Fruit fly (Drosophila melanogaster) whole organism, wandering third instar larva: ENCODE measurements around the gene CG15262.

Source experiments
- Abd-B ChIP-seq: fragments of >200 bp; optimal IDR thresholded peaks from 2 replicates; lab custom pipeline; 2017; ENCODE audit warnings: missing biosample characterization, missing genetic modification characterization
- CG32264 ChIP-seq: fragments of 200-800 bp; sonication (Bioruptor generic); optimal IDR thresholded peaks from 2 replicates; lab custom pipeline; 2016; ENCODE audit warnings: missing biosample characterization, missing genetic modification characterization
- CG9705 ChIP-seq: fragments of 200-800 bp; sonication (Bioruptor generic); optimal IDR thresholded peaks from 2 replicates; lab custom pipeline; 2018; ENCODE audit warnings: missing biosample characterization, mild to moderate bottlenecking, missing genetic modification characterization
- CrebA ChIP-seq: fragments of 200-800 bp; sonication (Bioruptor generic); optimal IDR thresholded peaks from 2 replicates; lab custom pipeline; 2016; ENCODE audit warnings: missing biosample characterization, mild to moderate bottlenecking, missing genetic modification characterization, borderline replicate concordance
- Dfd ChIP-seq: fragments of >200 bp; optimal IDR thresholded peaks from 2 replicates; lab custom pipeline; 2017; ENCODE audit warnings: missing biosample characterization, missing genetic modification characterization
- Dif ChIP-seq: fragments of 200-275, 200-300 bp; sonication (Bioruptor generic); optimal IDR thresholded peaks from 2 replicates; lab custom pipeline; 2018; ENCODE audit warnings: missing biosample characterization, missing genetic modification characterization; ENCODE audit not compliant: partially characterized antibody
- GATAd ChIP-seq: sonication (Bioruptor generic); optimal IDR thresholded peaks from 2 replicates; lab custom pipeline; 2016; ENCODE audit warnings: missing biosample characterization, missing genetic modification characterization
- HLH106 ChIP-seq: fragments of 200-800 bp; optimal IDR thresholded peaks from 3 replicates; lab custom pipeline; 2019; ENCODE audit warnings: missing biosample characterization, mild to moderate bottlenecking, missing genetic modification characterization, moderate library complexity
- Hnf4 ChIP-seq: fragments of 200-800 bp; sonication (Bioruptor generic); optimal IDR thresholded peaks from 2 replicates; lab custom pipeline; 2016; ENCODE audit warnings: missing biosample characterization, mild to moderate bottlenecking, missing genetic modification characterization
- Hr78 ChIP-seq: fragments of >200 bp; optimal IDR thresholded peaks from 2 replicates; lab custom pipeline; 2017; ENCODE audit warnings: missing biosample characterization, missing genetic modification characterization
- Hr83 ChIP-seq: fragments of 200-300 bp; sonication (Bioruptor generic); optimal IDR thresholded peaks from 2 replicates; lab custom pipeline; 2016; ENCODE audit warnings: missing biosample characterization, mild to moderate bottlenecking, missing genetic modification characterization, moderate library complexity; ENCODE audit not compliant: poor library complexity, severe bottlenecking
- Jra ChIP-seq: sonication (Bioruptor generic); optimal IDR thresholded peaks from 2 replicates; lab custom pipeline; 2016; ENCODE audit warnings: missing biosample characterization, missing genetic modification characterization
- Mio ChIP-seq: sonication (Bioruptor generic); optimal IDR thresholded peaks from 2 replicates; lab custom pipeline; 2016; ENCODE audit warnings: missing biosample characterization, missing genetic modification characterization
- Myc ChIP-seq: fragments of >200 bp; optimal IDR thresholded peaks from 2 replicates; lab custom pipeline; 2017
- N ChIP-seq: fragments of >200 bp; optimal IDR thresholded peaks from 2 replicates; lab custom pipeline; 2018; ENCODE audit warnings: missing biosample characterization, missing external identifiers, missing genetic modification characterization
- OdsH ChIP-seq: fragments of 200-800 bp; sonication (Bioruptor generic); optimal IDR thresholded peaks from 2 replicates; lab custom pipeline; 2016; ENCODE audit warnings: missing biosample characterization, mild to moderate bottlenecking, missing genetic modification characterization
- Rel ChIP-seq, 2 experiments: fragments of 200-800 bp; sonication (Bioruptor generic) in 1 of 2; optimal IDR thresholded peaks; 2 replicates in 1 of 2; 3 replicates in 1 of 2; lab custom pipeline; 2016 to 2019; ENCODE audit warnings: mild to moderate bottlenecking in 2 of 2, missing biosample characterization in 2 of 2, missing genetic modification characterization in 2 of 2, moderate library complexity in 1 of 2
- Sp1 ChIP-seq: fragments of 200-800 bp; sonication (Bioruptor generic); optimal IDR thresholded peaks from 3 replicates; lab custom pipeline; 2019; ENCODE audit warnings: missing biosample characterization, mild to moderate bottlenecking, missing genetic modification characterization, moderate library complexity
- Vsx2 ChIP-seq: fragments of 200-300, 225-300 bp; sonication (Bioruptor generic); optimal IDR thresholded peaks from 2 replicates; lab custom pipeline; 2018; ENCODE audit warnings: missing biosample characterization, missing genetic modification characterization; ENCODE audit not compliant: partially characterized antibody
- br ChIP-seq: fragments of 200-800 bp; sonication (Bioruptor generic); optimal IDR thresholded peaks from 2 replicates; lab custom pipeline; 2016; ENCODE audit warnings: missing biosample characterization, missing genetic modification characterization
- brk ChIP-seq: fragments of 200-800 bp; sonication (Bioruptor generic); optimal IDR thresholded peaks from 2 replicates; lab custom pipeline; 2016; ENCODE audit warnings: missing biosample characterization, mild to moderate bottlenecking, missing genetic modification characterization
- dl ChIP-seq, 2 experiments: fragments of 175-275, 200-275 bp in 1 of 2; fragments of 200-275 bp in 1 of 2; sonication (Bioruptor generic); optimal IDR thresholded peaks; lab custom pipeline; 2018; ENCODE audit warnings: mild to moderate bottlenecking in 2 of 2, missing biosample characterization in 2 of 2, missing genetic modification characterization in 2 of 2, moderate library complexity in 2 of 2; ENCODE audit not compliant: partially characterized antibody in 2 of 2, insufficient read depth in 1 of 2
- dmrt93B ChIP-seq: fragments of 200-800 bp; sonication (Bioruptor generic); optimal IDR thresholded peaks from 2 replicates; lab custom pipeline; 2018; ENCODE audit warnings: missing biosample characterization, mild to moderate bottlenecking, missing genetic modification characterization
- dsf ChIP-seq: sonication (Bioruptor generic); optimal IDR thresholded peaks from 2 replicates; lab custom pipeline; 2016; ENCODE audit warnings: missing biosample characterization, missing genetic modification characterization, borderline replicate concordance
- ey ChIP-seq: fragments of 200-800 bp; sonication (Bioruptor generic); optimal IDR thresholded peaks from 2 replicates; lab custom pipeline; 2016; ENCODE audit warnings: missing biosample characterization, missing genetic modification characterization
- foxo ChIP-seq, 2 experiments: fragments of 200-800 bp; sonication (Bioruptor generic); optimal IDR thresholded peaks; 2 replicates in 1 of 2; 3 replicates in 1 of 2; lab custom pipeline; 2016 to 2017; ENCODE audit warnings: missing biosample characterization in 2 of 2, missing genetic modification characterization in 2 of 2
- fru ChIP-seq: fragments of 200-800 bp; sonication (Bioruptor generic); optimal IDR thresholded peaks from 3 replicates; lab custom pipeline; 2016; ENCODE audit warnings: missing biosample characterization, mild to moderate bottlenecking, missing genetic modification characterization
- h ChIP-seq: fragments of 200-800 bp; sonication (Bioruptor generic); optimal IDR thresholded peaks from 3 replicates; lab custom pipeline; 2016; ENCODE audit warnings: missing biosample characterization, mild to moderate bottlenecking, missing genetic modification characterization
- jim ChIP-seq: fragments of 175-275, 200-325 bp; sonication (Bioruptor generic); optimal IDR thresholded peaks from 2 replicates; lab custom pipeline; 2016; ENCODE audit warnings: missing biosample characterization, mild to moderate bottlenecking, missing genetic modification characterization
- lola ChIP-seq: fragments of >200 bp; optimal IDR thresholded peaks from 2 replicates; lab custom pipeline; 2017; ENCODE audit warnings: missing biosample characterization, missing genetic modification characterization
- pan ChIP-seq: fragments of >200 bp; optimal IDR thresholded peaks from 2 replicates; lab custom pipeline; 2017
- psq ChIP-seq: fragments of 200-800 bp; sonication (Bioruptor generic); optimal IDR thresholded peaks from 3 replicates; lab custom pipeline; 2017; ENCODE audit warnings: missing biosample characterization, mild to moderate bottlenecking, missing genetic modification characterization, moderate library complexity
- rgr ChIP-seq: fragments of 200-800 bp; sonication (Bioruptor generic); optimal IDR thresholded peaks from 3 replicates; lab custom pipeline; 2016; ENCODE audit warnings: missing biosample characterization, mild to moderate bottlenecking, missing genetic modification characterization
- sage ChIP-seq: fragments of 200-800 bp; sonication (Bioruptor generic); optimal IDR thresholded peaks from 2 replicates; lab custom pipeline; 2016; ENCODE audit warnings: missing biosample characterization, mild to moderate bottlenecking, missing genetic modification characterization
- sv ChIP-seq: fragments of 200-800 bp; sonication (Bioruptor generic); optimal IDR thresholded peaks from 3 replicates; lab custom pipeline; 2016; ENCODE audit warnings: missing biosample characterization, missing genetic modification characterization
- tai ChIP-seq: sonication (Bioruptor generic); optimal IDR thresholded peaks from 2 replicates; lab custom pipeline; 2016; ENCODE audit warnings: missing biosample characterization, missing genetic modification characterization
- usp ChIP-seq: fragments of >200 bp; optimal IDR thresholded peaks from 2 replicates; lab custom pipeline; 2017; ENCODE audit warnings: missing biosample characterization, missing genetic modification characterization
- woc ChIP-seq: sonication (Bioruptor generic); optimal IDR thresholded peaks from 2 replicates; lab custom pipeline; 2016; ENCODE audit warnings: missing biosample characterization, mild to moderate bottlenecking, missing genetic modification characterization

The CG15262 gene

dm6 chr2L:15254229-15254861 lies 43.3 kb upstream of the CG15262 start (continued):
- TF ChIP-seq Hr83 (GFP tag; lab: Kevin White, UChicago) (no peak), psq (GFP tag; lab: Kevin White, UChicago) (peak; percentile 39), dl (GFP tag; optimal IDR thresholded peaks at IDR 0.05; lab: Kevin White, UChicago; ENCODE audit: insufficient read depth in 1 of 2, partially characterized antibody in 2 of 2) (no peak), Mio (GFP tag; lab: Kevin White, UChicago) (no peak), Dfd (GFP tag; lab: Kevin White, UChicago) (no peak), ey (peak; percentile 42), Hr78 (no peak), pan (lab: Kevin White, UChicago) (no peak), woc (GFP tag; lab: Kevin White, UChicago) (no peak), CG32264 (peak; percentile 41), dsf (no peak)
- TF ChIP-seq, all 38 proteins: peak for 9

DNA sequence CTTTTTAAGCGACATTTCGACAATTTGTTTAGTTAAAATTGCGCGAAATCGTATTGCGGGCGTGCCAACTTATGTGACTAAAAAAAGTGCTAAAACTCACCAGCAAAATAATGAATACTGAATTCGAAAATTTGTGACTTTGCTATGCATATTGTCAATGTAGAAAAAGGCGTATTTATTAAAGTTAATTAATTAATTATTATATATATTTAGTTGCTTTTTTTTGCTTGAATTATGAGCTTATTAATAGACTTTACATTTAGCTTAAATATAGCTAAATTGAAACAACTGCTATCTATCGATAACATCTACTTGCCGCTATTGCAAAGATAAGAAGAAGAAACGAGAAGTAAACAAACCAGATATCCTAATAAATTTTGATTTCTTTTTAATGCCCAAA lies 41.4 kb upstream of the CG15262 start, which contains the start of the genes PolD3 and Uxt:
TSS of gene PolD3 (minus strand) at position 56 of the 400 bp plus-strand sequence.
TSS of gene Uxt (plus strand) at position 333 of the 400 bp plus-strand sequence.
- TF ChIP-seq Myc (lab: Kevin White, UChicago), result peak; percentile 56
- no peak for TF ChIP-seq brk (GFP tag; lab: Kevin White, UChicago)
- no peak for TF ChIP-seq Dfd (GFP tag; lab: Kevin White, UChicago)
- no peak for TF ChIP-seq lola
- TF ChIP-seq dmrt93B (GFP tag; lab: Kevin White, UChicago), result no peak
- TF ChIP-seq woc (GFP tag; lab: Kevin White, UChicago), result peak; percentile 13
- TF ChIP-seq dl (GFP tag; optimal IDR thresholded peaks at IDR 0.05; lab: Kevin White, UChicago; ENCODE audit: insufficient read depth in 1 of 2, partially characterized antibody in 2 of 2), result no peak
- no peak for TF ChIP-seq br

DNA sequence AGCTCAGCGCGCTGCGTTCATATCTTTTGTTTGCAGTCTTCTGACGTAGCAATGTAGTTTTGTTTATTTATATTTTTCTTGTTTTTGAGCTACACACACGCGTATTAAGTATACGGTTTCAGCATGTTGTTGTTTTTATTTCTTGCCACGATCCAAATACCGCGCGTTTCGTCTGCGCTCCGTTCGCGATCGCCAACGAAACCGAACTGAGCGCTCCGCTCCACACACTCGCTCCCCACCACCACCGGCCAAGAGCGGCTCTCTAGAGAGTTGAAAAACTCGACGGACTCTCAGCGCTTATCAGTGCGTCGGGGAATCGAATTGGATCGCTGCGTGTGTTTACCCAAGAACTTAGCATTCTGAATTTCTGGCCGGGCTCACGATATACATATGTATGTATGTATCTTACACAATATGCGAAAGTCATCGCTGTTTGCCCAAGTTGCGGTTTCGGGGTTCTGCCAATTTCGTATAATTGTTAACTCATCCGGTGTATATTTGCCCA lies 33.1 kb upstream of the CG15262 start, which contains the start of gene yuri:
TSS of gene yuri (minus strand) at position 210 of the 505 bp plus-strand sequence.
- TF ChIP-seq fru (peak; percentile 54), lola (no peak), Rel (GFP tag; optimal IDR thresholded peaks at IDR 0.05; lab: Kevin White, UChicago) (peak; percentile 1), Rel (tag; optimal IDR thresholded peaks at IDR 0.05; lab: Kevin White, UChicago) (peak; percentile 66), tai (GFP tag; lab: Kevin White, UChicago) (no peak), Hnf4 (no peak), Myc (lab: Kevin White, UChicago) (no peak), Sp1 (peak; percentile 48), sage (GFP tag; lab: Kevin White, UChicago) (no peak), jim (peak; percentile 28), HLH106 (tag; lab: Kevin White, UChicago) (no peak), Hr83 (GFP tag; lab: Kevin White, UChicago) (peak; percentile 62), brk (GFP tag; lab: Kevin White, UChicago) (no peak), dl (GFP tag; optimal IDR thresholded peaks at IDR 0.05; lab: Kevin White, UChicago; ENCODE audit: insufficient read depth in 1 of 2, partially characterized antibody in 2 of 2) (peak; percentile 95 to 98), CG32264 (no peak), psq (GFP tag; lab: Kevin White, UChicago) (peak; percentile 30), GATAd (GFP tag; lab: Kevin White, UChicago) (peak; percentile 82), foxo (GFP tag; optimal IDR thresholded peaks at IDR 0.05; lab: Kevin White, UChicago) (peak; percentile 13 to 29), CG9705 (no peak), woc (GFP tag; lab: Kevin White, UChicago) (no peak), h (GFP tag; lab: Kevin White, UChicago) (peak; percentile 71), dmrt93B (GFP tag; lab: Kevin White, UChicago) (no peak), usp (GFP tag; lab: Kevin White, UChicago) (no peak), br (peak; percentile 55), Mio (GFP tag; lab: Kevin White, UChicago) (peak; percentile 9), Vsx2 (peak; percentile 89), ey (no peak), Abd-B (no peak), Jra (no peak), sv (GFP tag; lab: Kevin White, UChicago) (no peak), Dfd (GFP tag; lab: Kevin White, UChicago) (no peak), rgr (peak; percentile 66), pan (lab: Kevin White, UChicago) (no peak), OdsH (GFP tag; lab: Kevin White, UChicago) (peak; percentile 38), dsf (no peak), Hr78 (no peak), Dif (GFP tag; lab: Kevin White, UChicago) (peak; percentile 99), CrebA (GFP tag; lab: Kevin White, UChicago) (no peak), N (no peak)
